Worm (Caenorhabditis elegans): ENCODE measurements around the gene spp-16.
A peak's percentile ranks its signal among the peaks of the same experiment; 100 is the strongest.

The spp-16 gene

ce11 chrV:10897106-10897171 is 4.2 kb downstream of the spp-16 start, which contains the start of gene sec-61.G:
sec-61.G (minus strand) TSS chrV:10897143.
- no peak for TF ChIP-seq nfya-1 (tag; optimal IDR thresholded peaks at IDR 0.05; ENCODE audit: insufficient read depth)
- TF ChIP-seq nhr-43 (tag; optimal IDR thresholded peaks at IDR 0.05; ENCODE audit: poor library complexity, severe bottlenecking) = no peak
- no peak for TF ChIP-seq fkh-2 (tag; optimal IDR thresholded peaks at IDR 0.05)
- no peak for TF ChIP-seq aly-2 (tag; optimal IDR thresholded peaks at IDR 0.05)
- TF ChIP-seq ztf-4 (tag; optimal IDR thresholded peaks at IDR 0.05) = no peak
- TF ChIP-seq nhr-237 (tag; optimal IDR thresholded peaks at IDR 0.05) = no peak
- TF ChIP-seq ZK546.5 (tag; optimal IDR thresholded peaks at IDR 0.05) = no peak
- no peak for TF ChIP-seq unc-39 (tag; optimal IDR thresholded peaks at IDR 0.05)
- TF ChIP-seq nhr-11 (tag; optimal IDR thresholded peaks at IDR 0.05) = no peak
- TF ChIP-seq ztf-11 (tag; optimal IDR thresholded peaks at IDR 0.05) = no peak
- no peak for TF ChIP-seq lin-39 (tag; optimal IDR thresholded peaks at IDR 0.05)
- TF ChIP-seq daf-12 (tag; optimal IDR thresholded peaks at IDR 0.05) = no peak

- TF ChIP-seq hmg-11 (tag; optimal IDR thresholded peaks at IDR 0.05) (no peak), nfya-1 (tag; optimal IDR thresholded peaks at IDR 0.05; ENCODE audit: insufficient read depth) (no peak), nhr-76 (tag; optimal IDR thresholded peaks at IDR 0.05) (no peak), ceh-28 (tag; optimal IDR thresholded peaks at IDR 0.05) (no peak), elt-1 (tag; optimal IDR thresholded peaks at IDR 0.05) (no peak), pqm-1 (tag; optimal IDR thresholded peaks at IDR 0.05) (no peak), zag-1 (tag; optimal IDR thresholded peaks at IDR 0.05) (no peak), ZK546.5 (tag; optimal IDR thresholded peaks at IDR 0.05) (no peak)
These were observed 4.4 kb downstream of the spp-16 start for ce11 chrV:10896706-10897105.

ce11 chrV:10896295-10896694 is 4.8 kb downstream of the spp-16 start, which contains the start of gene F32D8.13:
F32D8.13 (minus strand) TSS chrV:10896543.
- TF ChIP-seq fos-1 (tag; optimal IDR thresholded peaks at IDR 0.05) (no peak), nhr-43 (tag; optimal IDR thresholded peaks at IDR 0.05; ENCODE audit: poor library complexity, severe bottlenecking) (peak; percentile 5), nhr-23 (tag; optimal IDR thresholded peaks at IDR 0.05) (peak; percentile 18)

ce11 chrV:10894601-10895000 is 6.5 kb downstream of the spp-16 start, which contains the start of the genes F32D8.14 and F32D8.5:
F32D8.14 (minus strand) TSS chrV:10894788.
F32D8.5 (plus strand) TSS chrV:10894800.
- TF ChIP-seq nfya-1 (tag; optimal IDR thresholded peaks at IDR 0.05; ENCODE audit: insufficient read depth) (peak; percentile 81), ZK546.5 (tag; optimal IDR thresholded peaks at IDR 0.05) (peak; percentile 42), ceh-82 (tag; optimal IDR thresholded peaks at IDR 0.05) (peak; percentile 5), fkh-2 (tag; optimal IDR thresholded peaks at IDR 0.05) (no peak), tbx-2 (tag; optimal IDR thresholded peaks at IDR 0.05) (no peak), egl-27 (tag; optimal IDR thresholded peaks at IDR 0.05) (no peak), ama-1 (optimal IDR thresholded peaks at IDR 0.05) (peak; percentile 19), lin-15B (tag; optimal IDR thresholded peaks at IDR 0.05) (peak; percentile 92), lsy-12 (tag; optimal IDR thresholded peaks at IDR 0.05) (peak; percentile 50), elt-3 (tag; optimal IDR thresholded peaks at IDR 0.05) (no peak), mdl-1 (tag; optimal IDR thresholded peaks at IDR 0.05) (no peak), skn-1 (tag; optimal IDR thresholded peaks at IDR 0.05) (peak; percentile 50), pqm-1 (tag; optimal IDR thresholded peaks at IDR 0.05) (peak; percentile 40), ztf-4 (tag; optimal IDR thresholded peaks at IDR 0.05) (peak; percentile 53), zag-1 (tag; optimal IDR thresholded peaks at IDR 0.05) (no peak), fos-1 (tag; optimal IDR thresholded peaks at IDR 0.05) (no peak), unc-62 (GFP tag; optimal IDR thresholded peaks at IDR 0.05) (no peak), mml-1 (tag; optimal IDR thresholded peaks at IDR 0.05) (no peak), pha-4 (tag; optimal IDR thresholded peaks at IDR 0.05) (peak; percentile 81), elt-2 (tag; optimal IDR thresholded peaks at IDR 0.05) (peak; percentile 42), nhr-23 (tag; optimal IDR thresholded peaks at IDR 0.05) (peak; percentile 91), unc-39 (tag; optimal IDR thresholded peaks at IDR 0.05) (no peak), egl-5 (tag; optimal IDR thresholded peaks at IDR 0.05) (peak; percentile 79), lin-39 (tag; optimal IDR thresholded peaks at IDR 0.05) (peak; percentile 90), ceh-9 (tag; optimal IDR thresholded peaks at IDR 0.05) (no peak), ztf-11 (tag; optimal IDR thresholded peaks at IDR 0.05) (no peak), aly-2 (tag; optimal IDR thresholded peaks at IDR 0.05) (no peak), nhr-77 (tag; optimal IDR thresholded peaks at IDR 0.05) (no peak), ceh-16 (tag; optimal IDR thresholded peaks at IDR 0.05) (no peak), elt-1 (tag; optimal IDR thresholded peaks at IDR 0.05) (peak; percentile 65), ceh-28 (tag; optimal IDR thresholded peaks at IDR 0.05) (peak; percentile 51), hmg-11 (tag; optimal IDR thresholded peaks at IDR 0.05) (peak; percentile 53), eor-1 (tag; optimal IDR thresholded peaks at IDR 0.05) (no peak), daf-12 (tag; optimal IDR thresholded peaks at IDR 0.05) (no peak), nhr-43 (tag; optimal IDR thresholded peaks at IDR 0.05; ENCODE audit: poor library complexity, severe bottlenecking) (peak; percentile 93), R02D3.7 (tag; optimal IDR thresholded peaks at IDR 0.05) (peak; percentile 41), nhr-67 (tag; optimal IDR thresholded peaks at IDR 0.05) (no peak), nhr-76 (tag; optimal IDR thresholded peaks at IDR 0.05) (no peak), nhr-28 (tag; optimal IDR thresholded peaks at IDR 0.05) (no peak), snpc-4 (tag; optimal IDR thresholded peaks at IDR 0.05) (peak; percentile 88), sea-2 (GFP tag; optimal IDR thresholded peaks at IDR 0.05) (no peak), fkh-10 (GFP tag; optimal IDR thresholded peaks at IDR 0.05) (no peak), nhr-237 (tag; optimal IDR thresholded peaks at IDR 0.05) (no peak), jun-1 (tag; optimal IDR thresholded peaks at IDR 0.05) (no peak), nhr-11 (tag; optimal IDR thresholded peaks at IDR 0.05) (no peak), nhr-12 (tag; optimal IDR thresholded peaks at IDR 0.05) (no peak)
